Worm (Caenorhabditis elegans) whole organism, early embryonic: Measurements from ENCODE around the gene pycr-1.

Source experiments
- F13C5.2 ChIP-seq: sonication (generic microtip); optimal IDR thresholded peaks from 2 replicates; lab custom pipeline; 2017; ENCODE audit warnings: mild to moderate bottlenecking, missing genetic modification characterization, inconsistent platforms, missing compliant biosample characterization
- ama-1 ChIP-seq: fragments of 150-350 bp; optimal IDR thresholded peaks from 2 replicates; lab custom pipeline; 2014
- ceh-13 ChIP-seq: fragments of 200-800 bp; sonication (Bioruptor generic); optimal IDR thresholded peaks from 2 replicates; lab custom pipeline; 2018; ENCODE audit warnings: mild to moderate bottlenecking, missing genetic modification characterization, missing compliant biosample characterization
- ceh-36 ChIP-seq: sonication (generic microtip); optimal IDR thresholded peaks from 2 replicates; lab custom pipeline; 2016; ENCODE audit warnings: missing genetic modification characterization, inconsistent platforms, missing compliant biosample characterization
- flt-1 ChIP-seq: fragments of 200-800 bp; sonication (Bioruptor generic); IDR thresholded peaks from 2 replicates; pipeline ENCODE4 v1.3.6; 2022; ENCODE audit warnings: missing genetic modification characterization, missing compliant biosample characterization
- tbx-37 ChIP-seq: fragments of 200-800 bp; sonication (Bioruptor generic); conservative IDR thresholded peaks from 2 replicates; pipeline ENCODE4 v1.3.6; 2022; ENCODE audit warnings: missing genetic modification reagents, missing genetic modification characterization, missing compliant biosample characterization
- tra-4 ChIP-seq: sonication (generic microtip); optimal IDR thresholded peaks from 2 replicates; lab custom pipeline; 2017; ENCODE audit warnings: missing genetic modification characterization, missing compliant biosample characterization

ce11 chrX:12158641-12159040, 12.0 kb downstream of the pycr-1 start:
- TF ChIP-seq ama-1 (no peak), flt-1 (GFP tag; lab: Robert Waterston, UW) (no peak), tra-4 (no peak), ceh-36 (peak; percentile 18), tbx-37 (GFP tag; lab: Robert Waterston, UW) (no peak), F13C5.2 (tag; lab: Kevin White, UChicago) (no peak), ceh-13 (GFP tag; lab: Kevin White, UChicago) (no peak)
